Worm (Caenorhabditis elegans): ENCODE measurements around the gene W02G9.4.

DNA sequence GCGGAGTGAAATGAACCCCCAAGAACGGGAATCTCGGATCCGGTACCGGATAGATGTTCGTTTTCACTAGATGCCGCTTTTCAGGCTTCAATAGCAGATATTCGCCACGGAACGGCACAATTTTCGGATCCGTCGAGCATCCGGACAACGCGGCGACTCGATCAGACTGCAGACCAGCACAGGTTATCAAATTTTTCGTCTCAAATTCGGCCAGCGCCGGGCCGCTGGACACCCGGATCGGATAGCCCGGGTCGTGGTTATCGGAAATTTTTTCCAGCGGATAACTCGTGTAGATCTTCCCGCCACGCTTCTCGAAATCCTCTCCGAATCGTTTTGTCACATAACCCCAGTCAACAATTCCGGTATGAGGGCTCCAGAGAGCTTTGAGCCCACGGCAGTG lies 23.8 kb downstream of the W02G9.4 start:
- TF ChIP-seq unc-62 (GFP tag; optimal IDR thresholded peaks at IDR 0.05) (no peak), lin-32 (GFP tag; optimal IDR thresholded peaks at IDR 0.05) (no peak), M03D4.4 (tag; optimal IDR thresholded peaks at IDR 0.05) (no peak), elt-1 (tag; optimal IDR thresholded peaks at IDR 0.05; ENCODE audit: borderline replicate concordance, insufficient read depth) (no peak), bed-3 (GFP tag; optimal IDR thresholded peaks at IDR 0.05) (no peak), pha-4 (tag; optimal IDR thresholded peaks at IDR 0.05) (no peak), ceh-43 (GFP tag; optimal IDR thresholded peaks at IDR 0.05) (no peak), lsy-2 (tag; optimal IDR thresholded peaks at IDR 0.05) (no peak)

Data from whole organism, mixed stage, embryonic.